Fruit fly (Drosophila melanogaster): Measurements from ENCODE around the gene Cse1.
A peak's percentile ranks its signal among the peaks of the same experiment; 100 is the strongest.

The Cse1 gene

DNA sequence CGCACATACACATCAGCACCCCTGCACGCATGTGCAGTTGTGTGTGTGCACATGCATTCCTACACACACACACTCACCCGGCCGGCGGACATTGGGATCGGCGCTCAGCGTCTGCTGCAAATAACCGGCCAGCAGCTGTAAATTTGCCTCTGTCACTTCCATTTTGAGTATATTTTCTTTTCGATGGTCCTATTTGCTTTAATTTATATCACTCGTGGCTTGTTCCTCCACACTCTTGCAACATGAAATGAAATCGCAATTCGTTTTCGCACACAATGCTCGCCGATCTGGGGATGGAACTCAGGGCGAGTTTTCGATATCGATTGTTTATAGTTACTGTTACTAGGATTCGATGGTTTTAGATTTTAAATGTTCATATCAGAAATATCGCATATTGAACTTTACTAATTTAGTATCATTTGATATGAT, at the start of gene Cse1 (continued):
- TF ChIP-seq CG6813 (GFP tag; optimal IDR thresholded peaks at IDR 0.05), result no peak
- no peak for TF ChIP-seq prd (optimal IDR thresholded peaks at IDR 0.05)
- TF ChIP-seq prd (GFP tag; IDR thresholded peaks at IDR 0.05), result no peak
- TF ChIP-seq tll (GFP tag; optimal IDR thresholded peaks at IDR 0.05), result no peak
- no peak for TF ChIP-seq CG12769 (tag; optimal IDR thresholded peaks at IDR 0.05)
- TF ChIP-seq sd (tag; optimal IDR thresholded peaks at IDR 0.05), result peak; percentile 76
- peak; percentile 67 for TF ChIP-seq ewg (GFP tag; optimal IDR thresholded peaks at IDR 0.05)
- no peak for TF ChIP-seq CG17385 (GFP tag; optimal IDR thresholded peaks at IDR 0.05)
- no peak for TF ChIP-seq Bdp1 (GFP tag; optimal IDR thresholded peaks at IDR 0.05)
- TF ChIP-seq CG4854 (GFP tag; optimal IDR thresholded peaks at IDR 0.05), result no peak
- TF ChIP-seq sim (GFP tag; IDR thresholded peaks at IDR 0.05), result no peak
- TF ChIP-seq CG14014 (GFP tag; IDR thresholded peaks at IDR 0.05), result no peak
- TF ChIP-seq Adf1 (GFP tag; IDR thresholded peaks at IDR 0.05), result no peak
- no peak for TF ChIP-seq NC2α (GFP tag; optimal IDR thresholded peaks at IDR 0.05)
- no peak for TF ChIP-seq Optix (GFP tag; IDR thresholded peaks at IDR 0.05)
- TF ChIP-seq Sry-β (GFP tag; optimal IDR thresholded peaks at IDR 0.05), result no peak
- TF ChIP-seq D19B (GFP tag; optimal IDR thresholded peaks at IDR 0.05), result no peak
- TF ChIP-seq pros (GFP tag; optimal IDR thresholded peaks at IDR 0.05), result no peak
- TF ChIP-seq klu (GFP tag; IDR thresholded peaks at IDR 0.05), result no peak
- TF ChIP-seq CG16863 (GFP tag; optimal IDR thresholded peaks at IDR 0.05), result no peak
- TF ChIP-seq CG18011 (GFP tag; optimal IDR thresholded peaks at IDR 0.05), result no peak
- no peak for TF ChIP-seq maf-S (GFP tag; optimal IDR thresholded peaks at IDR 0.05)
- peak; percentile 68 for TF ChIP-seq Sin3A (optimal IDR thresholded peaks at IDR 0.05)
- peak; percentile 56 for TF ChIP-seq CG3995 (GFP tag; optimal IDR thresholded peaks at IDR 0.05)
- no peak for TF ChIP-seq ems (GFP tag; optimal IDR thresholded peaks at IDR 0.05)
- TF ChIP-seq Myb (GFP tag; optimal IDR thresholded peaks at IDR 0.05), result peak; percentile 12
- no peak for TF ChIP-seq CG17912 (GFP tag; optimal IDR thresholded peaks at IDR 0.05)
- TF ChIP-seq Ada2b (GFP tag; IDR thresholded peaks at IDR 0.05), result no peak
- no peak for TF ChIP-seq H15 (GFP tag; IDR thresholded peaks at IDR 0.05)
- TF ChIP-seq nerfin-1 (tag; optimal IDR thresholded peaks at IDR 0.05), result peak; percentile 98
- TF ChIP-seq CG13123 (GFP tag; optimal IDR thresholded peaks at IDR 0.05), result no peak
- TF ChIP-seq CG15269 (tag; optimal IDR thresholded peaks at IDR 0.05), result no peak
- TF ChIP-seq chm (GFP tag; IDR thresholded peaks at IDR 0.05), result no peak
- TF ChIP-seq ase (GFP tag; IDR thresholded peaks at IDR 0.05), result no peak
- TF ChIP-seq Lim3 (GFP tag; IDR thresholded peaks at IDR 0.05), result no peak
- no peak for TF ChIP-seq btn (GFP tag; optimal IDR thresholded peaks at IDR 0.05)
- no peak for TF ChIP-seq stc (GFP tag; IDR thresholded peaks at IDR 0.05)
- TF ChIP-seq CG14710 (tag; optimal IDR thresholded peaks at IDR 0.05), result peak; percentile 16
- TF ChIP-seq Trl (optimal IDR thresholded peaks at IDR 0.05), result no peak
- no peak for TF ChIP-seq Trl (GFP tag; optimal IDR thresholded peaks at IDR 0.05)
- 0 out of 2 replicates have a peak, but pooled peaks have one; percentile 39 for TF ChIP-seq hbn (GFP tag; IDR thresholded peaks at IDR 0.05; ENCODE audit: partially characterized antibody)
- TF ChIP-seq CG2116 (GFP tag; optimal IDR thresholded peaks at IDR 0.05), result peak; percentile 23
- TF ChIP-seq ranshi (GFP tag; IDR thresholded peaks at IDR 0.05), result no peak
- TF ChIP-seq hb (GFP tag; IDR thresholded peaks at IDR 0.05; ENCODE audit: partially characterized antibody), result peak; percentile 52; the same call in 1 of the 3 replicates
- TF ChIP-seq dati (GFP tag; IDR thresholded peaks at IDR 0.05), result no peak
- TF ChIP-seq Xrp1 (GFP tag; IDR thresholded peaks at IDR 0.05), result no peak
- no peak for TF ChIP-seq CG4282 (GFP tag; optimal IDR thresholded peaks at IDR 0.05)
- peak; percentile 72 for TF ChIP-seq CG16813 (GFP tag; IDR thresholded peaks at IDR 0.05; ENCODE audit: partially characterized antibody)
- no peak for TF ChIP-seq nerfin-2 (GFP tag; IDR thresholded peaks at IDR 0.05; ENCODE audit: partially characterized antibody)
- no peak for TF ChIP-seq sqz (GFP tag; optimal IDR thresholded peaks at IDR 0.05)
- no peak for TF ChIP-seq CG18764 (GFP tag; optimal IDR thresholded peaks at IDR 0.05)
- no peak for TF ChIP-seq Nf-YB (GFP tag; optimal IDR thresholded peaks at IDR 0.05)
- TF ChIP-seq trh (GFP tag; optimal IDR thresholded peaks at IDR 0.05), result no peak
